Fruit fly (Drosophila melanogaster) S2 (cell line): ENCODE results near the gene dmrt11E.

Experiments used
- CG8478 ChIP-seq: fragments of >200 bp; optimal IDR thresholded peaks from 2 replicates; lab custom pipeline; 2018
- CTCF ChIP-seq, 2 experiments: fragments of >200 bp; optimal IDR thresholded peaks; 2 replicates each; lab custom pipeline; 2018

DNA sequence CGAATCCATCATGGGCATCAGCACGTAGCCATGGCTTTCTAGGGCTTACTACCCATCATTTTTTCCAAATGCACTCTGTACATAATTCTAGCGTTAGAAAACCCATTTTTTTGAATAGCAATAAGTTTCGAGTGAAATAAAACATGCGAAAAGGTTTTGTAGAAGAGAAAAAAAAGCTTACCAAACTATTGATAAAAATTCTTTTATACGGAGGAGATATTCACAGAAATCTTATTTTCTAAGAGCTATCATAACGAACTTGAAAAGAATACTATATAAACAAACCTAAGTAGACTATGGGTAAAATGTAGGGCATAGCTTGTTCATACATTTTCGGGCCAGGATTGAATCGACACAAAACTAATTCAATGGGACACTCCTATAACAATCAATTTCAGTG, 2.3 kb downstream of the dmrt11E start, which contains the start of gene CG1640:
- TF ChIP-seq CTCF (optimal IDR thresholded peaks at IDR 0.05; lab: Kevin White, UChicago) (no peak), CG8478 (no peak)
